Fruit fly (Drosophila melanogaster) whole organism, prepupa: Measurements from ENCODE around the gene CG7789.

Experiments
- Blimp-1 ChIP-seq: fragments of 200-800 bp; sonication (Bioruptor generic); optimal IDR thresholded peaks from 3 replicates; lab custom pipeline; 2017; ENCODE audit warnings: missing biosample characterization, missing genetic modification characterization, mild to moderate bottlenecking, moderate library complexity, missing genetic modification reagents
- CG10631 ChIP-seq: fragments of 200-800 bp; sonication (Bioruptor generic); optimal IDR thresholded peaks from 2 replicates; lab custom pipeline; 2016; ENCODE audit warnings: missing biosample characterization, missing genetic modification characterization
- CG11294 ChIP-seq: fragments of 200-800 bp; sonication (Bioruptor generic); IDR thresholded peaks from 2 replicates; pipeline ENCODE4 v1.3.6; 2022; ENCODE audit warnings: missing biosample characterization, missing genetic modification characterization
- CG11762 ChIP-seq: fragments of 200-800 bp; sonication (Bioruptor generic); optimal IDR thresholded peaks from 3 replicates; lab custom pipeline; 2016; ENCODE audit warnings: missing biosample characterization, missing genetic modification characterization; ENCODE audit not compliant: insufficient read depth
- CG11902 ChIP-seq: fragments of 200-800 bp; sonication (Bioruptor generic); optimal IDR thresholded peaks from 3 replicates; lab custom pipeline; 2016; ENCODE audit warnings: missing biosample characterization, missing genetic modification characterization
- CG15336 ChIP-seq: fragments of 200-800 bp; sonication (Bioruptor generic); IDR thresholded peaks from 2 replicates; pipeline ENCODE4 v1.3.6; 2022; ENCODE audit warnings: missing biosample characterization, missing genetic modification characterization
- CG1621 ChIP-seq: fragments of 200-800 bp; sonication (Bioruptor generic); optimal IDR thresholded peaks from 3 replicates; lab custom pipeline; 2018; ENCODE audit warnings: missing biosample characterization, mild to moderate bottlenecking, missing genetic modification characterization
- CG16779 ChIP-seq: fragments of 200-800 bp; sonication (Bioruptor generic); optimal IDR thresholded peaks from 3 replicates; lab custom pipeline; 2017; ENCODE audit warnings: missing biosample characterization, mild to moderate bottlenecking, missing genetic modification characterization
- CG3032 ChIP-seq: fragments of 200-800 bp; optimal IDR thresholded peaks from 2 replicates; lab custom pipeline; 2019; ENCODE audit warnings: missing biosample characterization, mild to moderate bottlenecking, missing genetic modification characterization, moderate library complexity
- CG31627 ChIP-seq: fragments of 200-800 bp; sonication (Bioruptor generic); optimal IDR thresholded peaks from 3 replicates; lab custom pipeline; 2016; ENCODE audit warnings: missing biosample characterization, missing genetic modification characterization
- CG32006 ChIP-seq: fragments of 200-800 bp; sonication (Bioruptor generic); optimal IDR thresholded peaks from 3 replicates; lab custom pipeline; 2017; ENCODE audit warnings: missing biosample characterization, mild to moderate bottlenecking, missing genetic modification characterization
- CG34406 ChIP-seq: fragments of 200-800 bp; sonication (Bioruptor generic); optimal IDR thresholded peaks from 3 replicates; lab custom pipeline; 2016; ENCODE audit warnings: missing biosample characterization, missing genetic modification characterization
- CG3919 ChIP-seq: fragments of 200-800 bp; sonication (Bioruptor generic); optimal IDR thresholded peaks from 3 replicates; lab custom pipeline; 2016; ENCODE audit warnings: missing biosample characterization, missing genetic modification characterization
- CG4318 ChIP-seq: fragments of 200-800 bp; sonication (Bioruptor generic); optimal IDR thresholded peaks from 3 replicates; lab custom pipeline; 2017; ENCODE audit warnings: missing biosample characterization, mild to moderate bottlenecking, missing genetic modification characterization
- CG6163 ChIP-seq: fragments of 200-800 bp; sonication (Bioruptor generic); IDR thresholded peaks from 3 replicates; pipeline ENCODE4 v1.3.6; 2022; ENCODE audit warnings: missing biosample characterization, missing genetic modification characterization
- CG6276 ChIP-seq: fragments of 200-800 bp; sonication (Bioruptor generic); optimal IDR thresholded peaks from 2 replicates; lab custom pipeline; 2017; ENCODE audit warnings: missing biosample characterization, mild to moderate bottlenecking, missing genetic modification characterization
- CG6808 ChIP-seq: fragments of 200-800 bp; sonication (Bioruptor generic); optimal IDR thresholded peaks from 3 replicates; lab custom pipeline; 2017; ENCODE audit warnings: missing biosample characterization, missing genetic modification characterization, mild to moderate bottlenecking, moderate library complexity, missing genetic modification reagents
- CG6854 ChIP-seq: fragments of 200-800 bp; sonication (Bioruptor generic); optimal IDR thresholded peaks from 2 replicates; lab custom pipeline; 2017; ENCODE audit warnings: missing biosample characterization, mild to moderate bottlenecking, missing genetic modification characterization
- CG7368 ChIP-seq: fragments of 200-800 bp; sonication (Bioruptor generic); optimal IDR thresholded peaks from 3 replicates; lab custom pipeline; 2016; ENCODE audit warnings: missing biosample characterization, missing genetic modification characterization
- CG8119 ChIP-seq: fragments of 200-800 bp; sonication (Bioruptor generic); IDR thresholded peaks from 3 replicates; pipeline ENCODE4 v1.3.6; 2022; ENCODE audit warnings: missing biosample characterization, missing genetic modification characterization
- CG8319 ChIP-seq: fragments of 200-800 bp; sonication (Bioruptor generic); optimal IDR thresholded peaks from 3 replicates; lab custom pipeline; 2016; ENCODE audit warnings: missing biosample characterization, missing genetic modification characterization
- CG8632 ChIP-seq: fragments of 200-800 bp; sonication (Bioruptor generic); optimal IDR thresholded peaks from 3 replicates; lab custom pipeline; 2016; ENCODE audit warnings: missing biosample characterization, missing genetic modification characterization
- CG9139 ChIP-seq: fragments of 200-800 bp; sonication (Bioruptor generic); optimal IDR thresholded peaks from 3 replicates; lab custom pipeline; 2017; ENCODE audit warnings: missing biosample characterization, mild to moderate bottlenecking, missing genetic modification characterization
- Eip78C ChIP-seq: fragments of 200-800 bp; sonication (Bioruptor generic); peaks from one replicate; lab custom pipeline; 2016; ENCODE audit warnings: missing biosample characterization, missing genetic modification characterization
- Eip93F ChIP-seq: fragments of 200-800 bp; sonication (Bioruptor generic); optimal IDR thresholded peaks from 2 replicates; lab custom pipeline; 2016; ENCODE audit warnings: missing biosample characterization, mild to moderate bottlenecking, missing genetic modification characterization
- Ets96B ChIP-seq: fragments of 200-800 bp; optimal IDR thresholded peaks from 2 replicates; lab custom pipeline; 2019; ENCODE audit warnings: missing biosample characterization, mild to moderate bottlenecking, missing genetic modification characterization, moderate library complexity
- Gug ChIP-seq: fragments of 200-800 bp; sonication (Bioruptor generic); IDR thresholded peaks from 2 replicates; pipeline ENCODE4 v1.3.6; 2022; ENCODE audit warnings: missing biosample characterization, missing genetic modification characterization
- Hr38 ChIP-seq: sonication (Bioruptor generic); optimal IDR thresholded peaks from 2 replicates; lab custom pipeline; 2016; ENCODE audit warnings: missing biosample characterization, missing genetic modification characterization
- Hr39 ChIP-seq: fragments of 200-800 bp; sonication (Bioruptor generic); optimal IDR thresholded peaks from 2 replicates; lab custom pipeline; 2016; ENCODE audit warnings: missing biosample characterization, missing genetic modification characterization
- Hr4 ChIP-seq: fragments of 200-800 bp; sonication (Bioruptor generic); optimal IDR thresholded peaks from 3 replicates; lab custom pipeline; 2016; ENCODE audit warnings: missing biosample characterization, missing genetic modification characterization
- Met ChIP-seq: fragments of 200-800 bp; sonication (Bioruptor generic); optimal IDR thresholded peaks from 3 replicates; lab custom pipeline; 2016; ENCODE audit warnings: missing biosample characterization, missing genetic modification characterization
- OdsH ChIP-seq: fragments of 200-800 bp; sonication (Bioruptor generic); optimal IDR thresholded peaks from 3 replicates; lab custom pipeline; 2016; ENCODE audit warnings: missing biosample characterization, missing genetic modification characterization
- Sox102F ChIP-seq: fragments of 200-800 bp; sonication (Bioruptor generic); optimal IDR thresholded peaks from 2 replicates; lab custom pipeline; 2016; ENCODE audit warnings: missing biosample characterization, mild to moderate bottlenecking, missing genetic modification characterization
- Sox14 ChIP-seq: fragments of 200-800 bp; sonication (Bioruptor generic); optimal IDR thresholded peaks from 3 replicates; lab custom pipeline; 2016; ENCODE audit warnings: missing biosample characterization, missing genetic modification characterization
- Sox15 ChIP-seq: fragments of 200-800 bp; sonication (Bioruptor generic); optimal IDR thresholded peaks from 3 replicates; lab custom pipeline; 2016; ENCODE audit warnings: missing biosample characterization, missing genetic modification characterization
- achi ChIP-seq: fragments of 200-800 bp; sonication (Bioruptor generic); optimal IDR thresholded peaks from 3 replicates; lab custom pipeline; 2016; ENCODE audit warnings: missing biosample characterization, missing genetic modification characterization
- acj6 ChIP-seq: fragments of 200-800 bp; sonication (Bioruptor generic); optimal IDR thresholded peaks from 3 replicates; lab custom pipeline; 2016; ENCODE audit warnings: missing biosample characterization, missing genetic modification characterization
- cyc ChIP-seq: fragments of 200-800 bp; sonication (Bioruptor generic); optimal IDR thresholded peaks from 3 replicates; lab custom pipeline; 2016; ENCODE audit warnings: missing biosample characterization, missing genetic modification characterization
- dsx ChIP-seq: fragments of 200-800 bp; optimal IDR thresholded peaks from 3 replicates; lab custom pipeline; 2019; ENCODE audit warnings: missing biosample characterization, mild to moderate bottlenecking, missing genetic modification characterization, moderate library complexity; ENCODE audit not compliant: poor library complexity, severe bottlenecking
- eg ChIP-seq: fragments of 200-800 bp; sonication (Bioruptor generic); IDR thresholded peaks from 3 replicates; pipeline ENCODE4 v1.3.6; 2022; ENCODE audit warnings: missing biosample characterization, missing genetic modification characterization
- esn ChIP-seq: fragments of 200-800 bp; sonication (Bioruptor generic); optimal IDR thresholded peaks from 2 replicates; lab custom pipeline; 2016; ENCODE audit warnings: missing biosample characterization, mild to moderate bottlenecking, missing genetic modification characterization, moderate library complexity
- fd59A ChIP-seq: fragments of 200-800 bp; sonication (Bioruptor generic); optimal IDR thresholded peaks from 2 replicates; lab custom pipeline; 2017; ENCODE audit warnings: missing biosample characterization, mild to moderate bottlenecking, missing genetic modification characterization, missing genetic modification reagents
- fd85E ChIP-seq: fragments of 200-800 bp; sonication (Bioruptor generic); optimal IDR thresholded peaks from 3 replicates; lab custom pipeline; 2016; ENCODE audit warnings: missing biosample characterization, missing genetic modification characterization
- fkh ChIP-seq: fragments of 200-800 bp; sonication (Bioruptor generic); optimal IDR thresholded peaks from 3 replicates; lab custom pipeline; 2017; ENCODE audit warnings: missing biosample characterization, mild to moderate bottlenecking, missing genetic modification characterization, moderate library complexity
- net ChIP-seq: fragments of 200-800 bp; sonication (Bioruptor generic); optimal IDR thresholded peaks from 3 replicates; lab custom pipeline; 2016; ENCODE audit warnings: missing biosample characterization, missing genetic modification characterization
- pdm3 ChIP-seq: fragments of 200-800 bp; sonication (Bioruptor generic); optimal IDR thresholded peaks from 3 replicates; lab custom pipeline; 2016; ENCODE audit warnings: missing biosample characterization, missing genetic modification characterization
- salr ChIP-seq, 2 experiments: fragments of 200-800 bp; sonication (Bioruptor generic); optimal IDR thresholded peaks; 3 replicates each; lab custom pipeline; 2016 to 2018; ENCODE audit warnings: missing biosample characterization in 2 of 2, missing genetic modification characterization in 2 of 2, mild to moderate bottlenecking in 1 of 2
- spab ChIP-seq: fragments of 200-800 bp; sonication (Bioruptor generic); optimal IDR thresholded peaks from 2 replicates; lab custom pipeline; 2017; ENCODE audit warnings: missing biosample characterization, mild to moderate bottlenecking, missing genetic modification characterization, missing genetic modification reagents
- ss ChIP-seq, 2 experiments: fragments of 200-800 bp; sonication (Bioruptor generic); optimal IDR thresholded peaks; 2 replicates in 1 of 2; 3 replicates in 1 of 2; lab custom pipeline; 2017 to 2018; ENCODE audit warnings: mild to moderate bottlenecking in 2 of 2, missing biosample characterization in 2 of 2, missing genetic modification characterization in 2 of 2, moderate library complexity in 1 of 2
- svp ChIP-seq: fragments of 200-800 bp; sonication (Bioruptor generic); peaks from one replicate; lab custom pipeline; 2016; ENCODE audit warnings: missing biosample characterization, missing genetic modification characterization
- topi ChIP-seq: fragments of 200-800 bp; sonication (Bioruptor generic); optimal IDR thresholded peaks from 3 replicates; lab custom pipeline; 2016; ENCODE audit warnings: missing biosample characterization, missing genetic modification characterization

The CG7789 gene

dm6 chr3R:29798966-29799680, 3.9 kb upstream of the CG7789 start, which contains the start of the genes Rnb and Drice:
Gene Rnb, minus strand, starts transcription at chr3R:29799354.
Gene Drice, plus strand, starts transcription at chr3R:29799658.
- TF ChIP-seq spab (GFP tag; lab: Kevin White, UChicago), result no peak
- no peak for TF ChIP-seq CG6854
- peak; percentile 87 for TF ChIP-seq Eip78C (GFP tag; lab: Kevin White, UChicago)
- no peak for TF ChIP-seq CG8119 (GFP tag; lab: Robert Waterston, UW)
- no peak for TF ChIP-seq net (GFP tag; lab: Kevin White, UChicago)
- TF ChIP-seq CG34406 (GFP tag; lab: Kevin White, UChicago), result peak; percentile 8
- TF ChIP-seq pdm3, result no peak
- TF ChIP-seq Blimp-1 (GFP tag; lab: Kevin White, UChicago), result no peak
- TF ChIP-seq CG3919 (GFP tag; lab: Kevin White, UChicago), result no peak
- no peak for TF ChIP-seq CG1621 (tag; lab: Kevin White, UChicago)
- TF ChIP-seq Sox102F (GFP tag; lab: Kevin White, UChicago), result no peak
- TF ChIP-seq CG6808 (GFP tag; lab: Kevin White, UChicago), result no peak
- no peak for TF ChIP-seq CG32006
- peak; percentile 30 for TF ChIP-seq acj6
- TF ChIP-seq CG9139, result no peak
- 0 out of 3 replicates have a peak, but pooled peaks have one; percentile 18 for TF ChIP-seq eg
- TF ChIP-seq dsx (GFP tag; lab: Kevin White, UChicago), result peak; percentile 64
- peak; percentile 26 for TF ChIP-seq cyc (GFP tag; lab: Kevin White, UChicago)
- no peak for TF ChIP-seq CG7368
- no peak for TF ChIP-seq Hr4 (GFP tag; lab: Kevin White, UChicago)
- TF ChIP-seq CG8632, result no peak
- no peak for TF ChIP-seq CG4318
- TF ChIP-seq Sox15 (GFP tag; lab: Kevin White, UChicago), result no peak
- TF ChIP-seq CG31627 (GFP tag; lab: Kevin White, UChicago), result peak; percentile 32
- no peak for TF ChIP-seq CG11294 (GFP tag; lab: Robert Waterston, UW)
- no peak for TF ChIP-seq fd85E
- TF ChIP-seq CG15336, result no peak
- TF ChIP-seq CG3032, result peak; percentile 46
- TF ChIP-seq Eip93F (GFP tag; lab: Kevin White, UChicago), result no peak
- no peak for TF ChIP-seq CG11762 (GFP tag; lab: Kevin White, UChicago)
- no peak for TF ChIP-seq CG16779 (tag; lab: Kevin White, UChicago)
- TF ChIP-seq Met, result no peak
- peak; percentile 37 for TF ChIP-seq topi
- TF ChIP-seq fd59A (GFP tag; lab: Kevin White, UChicago), result no peak
- TF ChIP-seq CG6163, result peak; percentile 50; the same call in 2 of the 3 replicates
- peak; percentile 70 for TF ChIP-seq svp (GFP tag; lab: Kevin White, UChicago)
- no peak for TF ChIP-seq CG8319 (GFP tag; lab: Kevin White, UChicago)
- no peak for TF ChIP-seq CG10631 (GFP tag; lab: Kevin White, UChicago)
- TF ChIP-seq achi, result no peak
- TF ChIP-seq Hr39, result no peak
- peak; percentile 99 for TF ChIP-seq fkh
- TF ChIP-seq CG11902, result peak; percentile 6
- peak; percentile 65 for TF ChIP-seq esn (GFP tag; lab: Kevin White, UChicago)
- TF ChIP-seq Sox14 (GFP tag; lab: Kevin White, UChicago), result peak; percentile 88
- TF ChIP-seq Ets96B (tag; lab: Kevin White, UChicago), result peak; percentile 45
- TF ChIP-seq CG6276, result no peak
- peak in 1 of 2 experiments; percentile 27 for TF ChIP-seq ss (GFP tag; optimal IDR thresholded peaks at IDR 0.05; lab: Kevin White, UChicago)
- TF ChIP-seq salr (GFP tag; optimal IDR thresholded peaks at IDR 0.05; lab: Kevin White, UChicago), result no peak
- TF ChIP-seq OdsH (GFP tag; lab: Kevin White, UChicago), result no peak
- no peak for TF ChIP-seq Hr38 (GFP tag; lab: Kevin White, UChicago)
- no peak for TF ChIP-seq Gug (GFP tag; lab: Robert Waterston, UW)
